Worm (Caenorhabditis elegans): ENCODE measurements around the gene trx-1.

The trx-1 gene

DNA sequence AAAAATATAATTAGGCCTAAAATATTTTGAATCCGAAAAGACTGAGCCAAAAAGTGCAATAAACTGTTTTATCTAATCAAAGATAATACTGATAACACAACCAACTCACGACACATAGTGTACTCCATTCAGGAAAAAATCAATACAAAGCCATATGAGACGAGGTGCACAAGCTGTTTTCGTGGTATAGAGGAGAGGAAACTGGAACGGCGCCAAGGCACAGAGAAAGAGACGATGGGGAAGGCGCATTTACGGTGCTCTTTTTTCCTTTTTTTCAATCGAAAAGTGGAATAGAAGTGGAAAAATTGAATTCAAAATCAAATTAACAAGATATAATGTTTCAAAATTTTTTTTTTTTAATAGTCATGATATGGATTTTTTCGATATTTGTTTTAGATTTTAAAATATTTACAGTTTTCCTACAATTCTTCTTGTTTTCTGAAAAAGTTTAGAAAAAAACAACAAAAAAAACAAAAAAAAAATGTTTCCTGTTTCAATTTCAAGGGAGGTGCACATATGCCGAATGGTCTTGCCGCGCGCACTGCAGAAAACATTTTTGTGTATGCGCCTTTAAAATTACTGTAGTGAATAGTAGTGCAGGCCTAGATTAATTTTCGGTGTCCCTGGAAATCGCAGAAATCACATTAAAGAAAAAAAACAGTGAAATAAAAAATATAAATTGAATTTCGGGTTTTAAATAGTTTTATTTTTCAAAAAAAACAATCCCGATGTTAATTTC is 5.2 kb upstream of the trx-1 start, which contains the start of gene B0228.7:
Gene B0228.7, minus strand, starts transcription at position 627 of the 739 bp plus-strand sequence.
- TF ChIP-seq mes-4 (tag; optimal IDR thresholded peaks at IDR 0.05) (no peak), nfyb-1 (GFP tag; IDR thresholded peaks at IDR 0.05) (no peak), ama-1 (optimal IDR thresholded peaks at IDR 0.05) (no peak), ama-1 (GFP tag; optimal IDR thresholded peaks at IDR 0.05) (no peak), B0035.1 (tag; optimal IDR thresholded peaks at IDR 0.05) (no peak), Y53G8AR.9 (GFP tag; conservative IDR thresholded peaks at IDR 0.05) (no peak), athp-1 (tag; optimal IDR thresholded peaks at IDR 0.05) (peak; percentile 2), xnd-1 (tag; optimal IDR thresholded peaks at IDR 0.05) (peak; percentile 92), B0261.1 (tag; optimal IDR thresholded peaks at IDR 0.05) (no peak), tbx-9 (tag; optimal IDR thresholded peaks at IDR 0.05; ENCODE audit: borderline replicate concordance) (no peak), F55B11.4 (tag; optimal IDR thresholded peaks at IDR 0.05; ENCODE audit: borderline replicate concordance, insufficient read depth) (no peak), snpc-1.3 (tag; optimal IDR thresholded peaks at IDR 0.05; ENCODE audit: insufficient read depth) (peak; percentile 53), hrde-1 (tag; optimal IDR thresholded peaks at IDR 0.05; ENCODE audit: borderline replicate concordance) (no peak), nhr-90 (tag; optimal IDR thresholded peaks at IDR 0.05) (no peak), madf-8 (GFP tag; conservative IDR thresholded peaks at IDR 0.05) (peak; percentile 96), snpc-3.4 (tag; optimal IDR thresholded peaks at IDR 0.05) (peak; percentile 26), hsf-1 (GFP tag; IDR thresholded peaks at IDR 0.05) (no peak), bed-1 (GFP tag; IDR thresholded peaks at IDR 0.05) (no peak), F33H1.4 (GFP tag; IDR thresholded peaks at IDR 0.05) (peak; percentile 87), C06A6.2 (GFP tag; conservative IDR thresholded peaks at IDR 0.05) (no peak), snpc-1.1 (tag; optimal IDR thresholded peaks at IDR 0.05; ENCODE audit: insufficient read depth) (peak; percentile 2), him-1 (tag; optimal IDR thresholded peaks at IDR 0.05) (peak; percentile 33), snpc-4 (GFP tag; optimal IDR thresholded peaks at IDR 0.05) (peak; percentile 19), snpc-4 (tag; optimal IDR thresholded peaks at IDR 0.05) (no peak), ceh-91 (GFP tag; IDR thresholded peaks at IDR 0.05) (peak; percentile 63), attf-5 (GFP tag; optimal IDR thresholded peaks at IDR 0.05) (peak; percentile 28), nhr-80 (tag; optimal IDR thresholded peaks at IDR 0.05) (peak; percentile 55), ztf-25 (GFP tag; IDR thresholded peaks at IDR 0.05) (no peak), ztf-18 (tag; optimal IDR thresholded peaks at IDR 0.05) (peak; percentile 86), efl-1 (GFP tag; optimal IDR thresholded peaks at IDR 0.05) (peak; percentile 69), lsl-1 (GFP tag; optimal IDR thresholded peaks at IDR 0.05) (peak; percentile 94), madf-6 (GFP tag; IDR thresholded peaks at IDR 0.05) (peak; percentile 97)

DNA sequence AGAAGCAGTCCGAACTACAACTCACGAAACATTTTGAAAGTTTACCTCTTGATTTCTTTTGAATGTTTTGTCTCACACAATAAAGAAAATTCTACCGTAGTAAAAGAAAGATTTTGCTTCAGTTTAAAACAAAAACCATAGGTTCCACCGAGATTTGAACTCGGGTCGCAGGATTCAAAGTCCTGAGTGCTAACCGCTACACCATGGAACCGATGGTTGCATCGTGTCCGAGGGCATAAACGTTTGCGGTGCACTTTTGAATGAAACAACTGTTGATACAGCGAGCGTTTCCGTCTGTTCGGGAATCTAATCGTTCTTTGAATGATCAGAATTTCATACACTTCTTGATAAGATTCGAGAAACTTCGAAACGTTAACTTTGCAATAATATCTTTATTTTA is 3.4 kb upstream of the trx-1 start:
- TF ChIP-seq cebp-2 (GFP tag; IDR thresholded peaks at IDR 0.05) (no peak), ztf-25 (GFP tag; IDR thresholded peaks at IDR 0.05) (no peak), madf-10 (tag; optimal IDR thresholded peaks at IDR 0.05) (peak; percentile 54), nfyb-1 (GFP tag; IDR thresholded peaks at IDR 0.05) (peak; percentile 69; the same call in 1 of the 2 replicates), atf-7 (tag; optimal IDR thresholded peaks at IDR 0.05) (peak; percentile 68), tbp1 (GFP tag; optimal IDR thresholded peaks at IDR 0.05) (peak; percentile 92), bed-2 (GFP tag; IDR thresholded peaks at IDR 0.05) (no peak), cebp-1 (GFP tag; IDR thresholded peaks at IDR 0.05) (no peak), cebp-1 (tag; optimal IDR thresholded peaks at IDR 0.05) (peak; percentile 58), hmg-1.2 (GFP tag; IDR thresholded peaks at IDR 0.05) (peak; percentile 65), B0336.3 (GFP tag; IDR thresholded peaks at IDR 0.05) (peak; percentile 23; the same call in 1 of the 2 replicates), pbrm-1 (GFP tag; IDR thresholded peaks at IDR 0.05) (peak; percentile 72), athp-1 (tag; optimal IDR thresholded peaks at IDR 0.05) (peak; percentile 51), F57C9.4 (tag; optimal IDR thresholded peaks at IDR 0.05) (no peak), lin-26 (GFP tag; IDR thresholded peaks at IDR 0.05) (peak; percentile 83), him-1 (tag; optimal IDR thresholded peaks at IDR 0.05) (peak; percentile 79), hmg-20 (GFP tag; IDR thresholded peaks at IDR 0.05) (no peak), lin-40 (tag; optimal IDR thresholded peaks at IDR 0.05) (peak; percentile 60), let-607 (tag; optimal IDR thresholded peaks at IDR 0.05) (peak in 1 of 2 experiments; percentile 27), F10E7.11 (tag; optimal IDR thresholded peaks at IDR 0.05) (no peak)

Data from whole organism, young adult.